Worm (Caenorhabditis elegans) whole organism, late embryonic: Measurements from ENCODE around the gene T26H10.2.
A peak's percentile ranks its signal among the peaks of the same experiment; 100 is the strongest.

Experiments used
- F13H6.1 ChIP-seq: sonication (generic microtip); optimal IDR thresholded peaks from 2 replicates; lab custom pipeline; 2016; ENCODE audit warnings: missing genetic modification characterization, missing compliant biosample characterization
- T23F11.4 ChIP-seq: fragments of 200-800 bp; sonication (Bioruptor generic); optimal IDR thresholded peaks from 2 replicates; lab custom pipeline; 2018; ENCODE audit warnings: mild to moderate bottlenecking, missing genetic modification characterization, missing compliant biosample characterization
- ahr-1 ChIP-seq: sonication (generic microtip); optimal IDR thresholded peaks from 2 replicates; lab custom pipeline; 2016; ENCODE audit warnings: missing genetic modification characterization, missing compliant biosample characterization
- ceh-18 ChIP-seq: sonication (generic microtip); optimal IDR thresholded peaks from 2 replicates; lab custom pipeline; 2016; ENCODE audit warnings: missing genetic modification characterization, missing compliant biosample characterization
- ceh-19 ChIP-seq: fragments of 200-800 bp; sonication (Bioruptor generic); optimal IDR thresholded peaks from 2 replicates; lab custom pipeline; 2018; ENCODE audit warnings: mild to moderate bottlenecking, missing genetic modification characterization, missing compliant biosample characterization
- ceh-2 ChIP-seq: sonication (generic microtip); optimal IDR thresholded peaks from 2 replicates; lab custom pipeline; 2016; ENCODE audit warnings: missing genotype, missing genetic modification characterization, missing compliant biosample characterization
- ceh-22 ChIP-seq: sonication (generic microtip); optimal IDR thresholded peaks from 2 replicates; lab custom pipeline; 2017; ENCODE audit warnings: missing biosample characterization, missing genetic modification characterization
- ceh-30 ChIP-seq: fragments of 150-350 bp; optimal IDR thresholded peaks from 2 replicates; lab custom pipeline; 2014; ENCODE audit warnings: missing biosample characterization, missing genetic modification characterization
- ceh-31 ChIP-seq: sonication (generic microtip); optimal IDR thresholded peaks from 2 replicates; lab custom pipeline; 2016; ENCODE audit warnings: missing genetic modification characterization, missing compliant biosample characterization
- ceh-34 ChIP-seq: sonication (generic microtip); optimal IDR thresholded peaks from 2 replicates; lab custom pipeline; 2016; ENCODE audit warnings: mild to moderate bottlenecking, missing genetic modification characterization, missing compliant biosample characterization
- ceh-45 ChIP-seq: fragments of 200-800 bp; sonication (Bioruptor generic); IDR thresholded peaks from 2 replicates; pipeline ENCODE4 v1.3.6; 2022; ENCODE audit warnings: missing genetic modification reagents, missing genetic modification characterization, missing compliant biosample characterization
- ceh-9 ChIP-seq: sonication (generic microtip); optimal IDR thresholded peaks from 2 replicates; lab custom pipeline; 2016; ENCODE audit warnings: mild to moderate bottlenecking, missing genetic modification characterization, inconsistent platforms, missing compliant biosample characterization
- che-1 ChIP-seq: sonication (generic microtip); optimal IDR thresholded peaks from 2 replicates; lab custom pipeline; 2016; ENCODE audit warnings: mild to moderate bottlenecking, missing genetic modification characterization, missing compliant biosample characterization
- dmd-4 ChIP-seq: sonication (generic microtip); optimal IDR thresholded peaks from 2 replicates; lab custom pipeline; 2016; ENCODE audit warnings: borderline replicate concordance, missing genetic modification characterization, missing compliant biosample characterization
- dve-1 ChIP-seq: sonication (generic microtip); optimal IDR thresholded peaks from 2 replicates; lab custom pipeline; 2017; ENCODE audit warnings: antibody characterized with exemption, mild to moderate bottlenecking, missing genetic modification characterization, missing compliant biosample characterization
- elt-2 ChIP-seq: sonication (generic microtip); optimal IDR thresholded peaks from 2 replicates; lab custom pipeline; 2016; ENCODE audit warnings: missing genetic modification reagents, missing genetic modification characterization, missing compliant biosample characterization
- ets-4 ChIP-seq: sonication (generic microtip); optimal IDR thresholded peaks from 2 replicates; lab custom pipeline; 2016; ENCODE audit warnings: missing genetic modification characterization, missing compliant biosample characterization
- fax-1 ChIP-seq: sonication (generic microtip); optimal IDR thresholded peaks from 2 replicates; lab custom pipeline; 2016; ENCODE audit warnings: missing genotype, missing genetic modification characterization, missing compliant biosample characterization
- fkh-6 ChIP-seq: sonication (generic microtip); optimal IDR thresholded peaks from 2 replicates; lab custom pipeline; 2016; ENCODE audit warnings: missing genetic modification characterization, missing compliant biosample characterization
- hlh-6 ChIP-seq: sonication (generic microtip); optimal IDR thresholded peaks from 2 replicates; lab custom pipeline; 2016; ENCODE audit warnings: missing genotype, missing genetic modification characterization, missing compliant biosample characterization
- hlh-8 ChIP-seq: sonication (generic microtip); optimal IDR thresholded peaks from 2 replicates; lab custom pipeline; 2016; ENCODE audit warnings: missing genotype, missing genetic modification characterization, missing compliant biosample characterization
- lin-11 ChIP-seq: fragments of 200-800 bp; sonication (Bioruptor generic); optimal IDR thresholded peaks from 2 replicates; lab custom pipeline; 2018; ENCODE audit warnings: mild to moderate bottlenecking, missing genetic modification characterization, missing compliant biosample characterization
- nfya-1 ChIP-seq: sonication (generic microtip); optimal IDR thresholded peaks from 2 replicates; lab custom pipeline; 2017; ENCODE audit warnings: missing genetic modification characterization, mild to moderate bottlenecking, missing compliant biosample characterization, antibody characterized with exemption, moderate library complexity
- nhr-232 ChIP-seq: sonication (generic microtip); optimal IDR thresholded peaks from 2 replicates; lab custom pipeline; 2016; ENCODE audit warnings: missing genetic modification characterization, missing compliant biosample characterization
- pag-3 ChIP-seq: sonication (generic microtip); optimal IDR thresholded peaks from 2 replicates; lab custom pipeline; 2016; ENCODE audit warnings: missing compliant biosample characterization, missing genetic modification characterization, borderline replicate concordance
- pat-9 ChIP-seq: fragments of 200-800 bp; sonication (Bioruptor generic); optimal IDR thresholded peaks from 2 replicates; lab custom pipeline; 2018; ENCODE audit warnings: mild to moderate bottlenecking, missing genetic modification characterization, moderate library complexity, missing compliant biosample characterization
- pax-1 ChIP-seq: fragments of 150-350 bp; optimal IDR thresholded peaks from 2 replicates; lab custom pipeline; 2014; ENCODE audit warnings: missing biosample characterization, missing genetic modification characterization
- pha-4 ChIP-seq: fragments of 150-350 bp; optimal IDR thresholded peaks from 2 replicates; lab custom pipeline; 2018; ENCODE audit warnings: missing biosample characterization, missing genetic modification reagents, missing genetic modification characterization
- pqm-1 ChIP-seq: sonication (generic microtip); optimal IDR thresholded peaks from 2 replicates; lab custom pipeline; 2016; ENCODE audit warnings: missing genetic modification characterization, missing compliant biosample characterization
- sox-2 ChIP-seq: fragments of 200-800 bp; sonication (Bioruptor generic); IDR thresholded peaks from 2 replicates; pipeline ENCODE4 v1.3.6; 2022; ENCODE audit warnings: missing genetic modification reagents, missing genetic modification characterization, missing compliant biosample characterization
- tbx-2 ChIP-seq: sonication (generic microtip); optimal IDR thresholded peaks from 2 replicates; lab custom pipeline; 2016; ENCODE audit warnings: missing genetic modification characterization, missing compliant biosample characterization
- tbx-7 ChIP-seq: sonication (generic microtip); optimal IDR thresholded peaks from 2 replicates; lab custom pipeline; 2016; ENCODE audit warnings: missing genotype, missing genetic modification characterization, missing compliant biosample characterization
- unc-42 ChIP-seq: sonication (generic microtip); optimal IDR thresholded peaks from 2 replicates; lab custom pipeline; 2016; ENCODE audit warnings: missing genotype, missing genetic modification characterization, missing compliant biosample characterization

The T26H10.2 gene

DNA sequence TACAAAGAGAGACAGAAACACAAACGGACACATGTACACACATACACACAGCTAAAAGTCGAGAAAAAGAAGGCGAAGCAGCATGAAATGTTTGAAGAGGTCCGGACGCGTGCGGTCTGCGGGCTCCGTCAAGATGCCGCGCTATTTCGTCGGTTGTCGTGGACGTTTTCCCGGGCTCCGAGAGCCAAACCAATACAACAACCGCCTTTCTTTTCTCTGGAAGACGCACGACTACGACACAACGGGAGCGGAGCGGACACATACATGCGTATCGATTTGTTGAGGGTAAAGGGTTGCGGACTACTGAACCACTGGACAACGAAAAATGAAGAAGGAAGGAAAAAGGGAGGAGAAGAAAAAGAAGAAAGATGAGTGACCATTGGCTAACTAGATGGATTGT is 20.9 kb upstream of the T26H10.2 start (continued):
- TF ChIP-seq ceh-19 (peak; percentile 49), tbx-2 (tag; lab: Kevin White, UChicago) (peak; percentile 39), F13H6.1 (peak; percentile 28), pat-9 (tag; lab: Kevin White, UChicago) (no peak)

DNA sequence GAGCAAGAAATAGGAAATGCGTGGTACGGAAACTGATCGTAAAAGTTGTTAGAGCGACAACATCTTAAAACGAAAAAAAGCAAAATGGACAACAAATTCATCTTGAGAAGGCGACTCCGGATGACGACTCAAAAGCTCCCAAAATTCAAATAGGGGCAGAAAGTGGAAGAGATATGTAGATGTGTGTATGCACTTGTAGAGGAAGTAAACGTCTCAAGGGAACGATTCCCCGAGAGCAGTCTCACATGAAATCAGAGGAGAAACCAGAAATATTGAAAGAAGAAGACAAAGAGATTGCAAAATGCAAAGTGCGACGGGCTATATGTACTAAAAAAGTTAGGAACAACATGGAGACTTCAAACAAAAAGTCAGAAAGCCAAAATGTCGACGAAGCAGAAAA is 19.0 kb upstream of the T26H10.2 start, which contains the start of gene F57B7.2:
Gene F57B7.2, minus strand, starts transcription at position 101 of the 400 bp plus-strand sequence.
- no peak for TF ChIP-seq sox-2 (GFP tag; lab: Robert Waterston, UW)
- no peak for TF ChIP-seq che-1 (tag; lab: Kevin White, UChicago)
- TF ChIP-seq nhr-232 (tag; lab: Kevin White, UChicago): no peak
- no peak for TF ChIP-seq T23F11.4 (GFP tag; lab: Kevin White, UChicago)
- TF ChIP-seq ceh-9 (tag; lab: Kevin White, UChicago): no peak
- no peak for TF ChIP-seq hlh-6 (tag; lab: Kevin White, UChicago)
- TF ChIP-seq ceh-31 (tag; lab: Kevin White, UChicago): no peak
- TF ChIP-seq fax-1: no peak
- TF ChIP-seq lin-11 (tag; lab: Kevin White, UChicago): no peak
- TF ChIP-seq ceh-18 (tag; lab: Kevin White, UChicago): no peak
- TF ChIP-seq, all 69 proteins: peak for 0

ce11 chrV:11439202-11439601 is 14.7 kb upstream of the T26H10.2 start:
- TF ChIP-seq pax-1 (tag; lab: Kevin White, UChicago) (no peak), dmd-4 (tag; lab: Kevin White, UChicago) (no peak), T23F11.4 (GFP tag; lab: Kevin White, UChicago) (no peak)

ce11 chrV:11438464-11438863 is 14.0 kb upstream of the T26H10.2 start, which contains the start of gene dmsr-1:
dmsr-1 (plus strand) TSS chrV:11438764.
- no peak for TF ChIP-seq ceh-19
- TF ChIP-seq ceh-45 (GFP tag; lab: Robert Waterston, UW): no peak
- TF ChIP-seq ahr-1 (tag; lab: Kevin White, UChicago): no peak
- TF ChIP-seq ceh-34: no peak
- TF ChIP-seq unc-42 (tag; lab: Kevin White, UChicago): no peak
- TF ChIP-seq dve-1 (tag; lab: Kevin White, UChicago): no peak
- no peak for TF ChIP-seq ceh-2 (tag; lab: Kevin White, UChicago)
- no peak for TF ChIP-seq hlh-8 (tag; lab: Kevin White, UChicago)
- no peak for TF ChIP-seq elt-2 (tag; lab: Kevin White, UChicago)
- TF ChIP-seq ets-4 (tag; lab: Kevin White, UChicago): no peak
- no peak for TF ChIP-seq tbx-7 (tag; lab: Kevin White, UChicago)
- no peak for TF ChIP-seq nhr-232 (tag; lab: Kevin White, UChicago)
- TF ChIP-seq pqm-1 (tag; lab: Kevin White, UChicago): no peak
- TF ChIP-seq pat-9 (tag; lab: Kevin White, UChicago): no peak
- TF ChIP-seq pag-3 (tag; lab: Kevin White, UChicago): no peak
- no peak for TF ChIP-seq ceh-30 (tag; lab: Kevin White, UChicago)

ce11 chrV:11436407-11436806 is 11.9 kb upstream of the T26H10.2 start:
- no peak for TF ChIP-seq hlh-8 (tag; lab: Kevin White, UChicago)
- no peak for TF ChIP-seq nfya-1 (tag; lab: Kevin White, UChicago)
- no peak for TF ChIP-seq hlh-6 (tag; lab: Kevin White, UChicago)
- TF ChIP-seq ceh-22 (tag; lab: Kevin White, UChicago): no peak
- TF ChIP-seq fkh-6 (tag; lab: Kevin White, UChicago): no peak
- peak; percentile 39 for TF ChIP-seq unc-42 (tag; lab: Kevin White, UChicago)
- no peak for TF ChIP-seq pha-4
- no peak for TF ChIP-seq ceh-45 (GFP tag; lab: Robert Waterston, UW)
